Fruit fly (Drosophila melanogaster): Measurements from ENCODE around the gene Tsp29Fb.

- no peak for TF ChIP-seq CTCF (optimal IDR thresholded peaks at IDR 0.05)
- no peak for TF ChIP-seq CG8478 (optimal IDR thresholded peaks at IDR 0.05)
These were observed 3.4 kb upstream of the Tsp29Fb start, which contains the start of gene Tsp29Fa for dm6 chr2L:8933710-8934242.
